Worm (Caenorhabditis elegans): ENCODE data around the gene exos-1.
A peak's percentile ranks its signal among the peaks of the same experiment; 100 is the strongest.
"Not testable (repeated sequence)": the region's sequence is repeated elsewhere in the genome, so short reads cannot be mapped to it uniquely, and the experiment has no call there.

The exos-1 gene

ce11 chrIII:11025138-11025537 is 16.3 kb downstream of the exos-1 start:
- TF ChIP-seq mec-3 (tag; optimal IDR thresholded peaks at IDR 0.05; ENCODE audit: borderline replicate concordance) (no peak), eyg-1 (tag; optimal IDR thresholded peaks at IDR 0.05) (no peak), sox-4 (tag; optimal IDR thresholded peaks at IDR 0.05) (no peak), dmd-4 (tag; optimal IDR thresholded peaks at IDR 0.05; ENCODE audit: borderline replicate concordance) (no peak), ceh-9 (tag; optimal IDR thresholded peaks at IDR 0.05) (no peak), ahr-1 (tag; optimal IDR thresholded peaks at IDR 0.05) (no peak), K02D7.2 (tag; optimal IDR thresholded peaks at IDR 0.05) (no peak), syd-9 (tag; optimal IDR thresholded peaks at IDR 0.05) (no peak), hlh-13 (GFP tag; optimal IDR thresholded peaks at IDR 0.05) (no peak), fkh-6 (tag; optimal IDR thresholded peaks at IDR 0.05) (no peak), tbx-2 (tag; optimal IDR thresholded peaks at IDR 0.05) (no peak), pax-1 (tag; optimal IDR thresholded peaks at IDR 0.05) (no peak), hlh-6 (tag; optimal IDR thresholded peaks at IDR 0.05) (no peak), C08G9.2 (tag; optimal IDR thresholded peaks at IDR 0.05) (no peak), fkh-10 (GFP tag; optimal IDR thresholded peaks at IDR 0.05) (no peak)

ce11 chrIII:11026516-11027048 is 17.7 kb downstream of the exos-1 start, which contains the start of gene Y48A6B.7:
TSS of gene Y48A6B.7 (minus strand) at chrIII:11026566.
- TF ChIP-seq elt-2 (tag; optimal IDR thresholded peaks at IDR 0.05) = peak; percentile 58
- no peak for TF ChIP-seq hlh-15 (tag; optimal IDR thresholded peaks at IDR 0.05)
- TF ChIP-seq pqm-1 (tag; optimal IDR thresholded peaks at IDR 0.05) = peak; percentile 62
- no peak for TF ChIP-seq ceh-31 (tag; optimal IDR thresholded peaks at IDR 0.05)

- not testable (repeated sequence) for TF ChIP-seq ceh-22, lin-11, ceh-34 (tag; optimal IDR thresholded peaks at IDR 0.05)
Observed at ce11 chrIII:11029337-11029736, 20.5 kb downstream of the exos-1 start, which contains the start of gene Y48A6B.8. TSS of gene Y48A6B.8 (minus strand) at chrIII:11029437.

ce11 chrIII:11031309-11031708 is 22.5 kb downstream of the exos-1 start, which contains the start of gene Y48A6B.14:
TSS of gene Y48A6B.14 (plus strand) at chrIII:11031609.
- TF ChIP-seq C38D4.7 (GFP tag; optimal IDR thresholded peaks at IDR 0.05) = no peak
- TF ChIP-seq npax-4 (tag; optimal IDR thresholded peaks at IDR 0.05) = no peak
- no peak for TF ChIP-seq hlh-8 (tag; optimal IDR thresholded peaks at IDR 0.05)
- TF ChIP-seq lim-6 (tag; optimal IDR thresholded peaks at IDR 0.05) = no peak
- TF ChIP-seq nhr-11 (tag; optimal IDR thresholded peaks at IDR 0.05) = no peak
- TF ChIP-seq elt-4 (tag; optimal IDR thresholded peaks at IDR 0.05) = no peak
- TF ChIP-seq K02D7.2 (tag; optimal IDR thresholded peaks at IDR 0.05) = no peak
- no peak for TF ChIP-seq ceh-9 (tag; optimal IDR thresholded peaks at IDR 0.05)
- no peak for TF ChIP-seq fkh-10 (GFP tag; optimal IDR thresholded peaks at IDR 0.05)
- TF ChIP-seq hlh-13 (GFP tag; optimal IDR thresholded peaks at IDR 0.05) = no peak
- TF ChIP-seq lin-11 (tag; optimal IDR thresholded peaks at IDR 0.05) = no peak
- no peak for TF ChIP-seq ceh-24 (tag; optimal IDR thresholded peaks at IDR 0.05)
- no peak for TF ChIP-seq ets-4 (tag; optimal IDR thresholded peaks at IDR 0.05)
- TF ChIP-seq nfya-1 (tag; optimal IDR thresholded peaks at IDR 0.05) = no peak
- no peak for TF ChIP-seq hlh-6 (tag; optimal IDR thresholded peaks at IDR 0.05)
- TF ChIP-seq odd-2 (tag; optimal IDR thresholded peaks at IDR 0.05) = no peak
- TF ChIP-seq gmeb-2 (tag; optimal IDR thresholded peaks at IDR 0.05) = no peak
- TF ChIP-seq mec-3 (tag; optimal IDR thresholded peaks at IDR 0.05; ENCODE audit: borderline replicate concordance) = no peak
- no peak for TF ChIP-seq ref-2 (tag; optimal IDR thresholded peaks at IDR 0.05)

- TF ChIP-seq pros-1 (tag; optimal IDR thresholded peaks at IDR 0.05) (no peak), pqm-1 (tag; optimal IDR thresholded peaks at IDR 0.05) (no peak), ceh-31 (tag; optimal IDR thresholded peaks at IDR 0.05) (no peak), ref-2 (tag; optimal IDR thresholded peaks at IDR 0.05) (no peak), mec-3 (tag; optimal IDR thresholded peaks at IDR 0.05; ENCODE audit: borderline replicate concordance) (no peak), lin-11 (tag; optimal IDR thresholded peaks at IDR 0.05) (no peak), ceh-34 (tag; optimal IDR thresholded peaks at IDR 0.05) (no peak), odd-2 (tag; optimal IDR thresholded peaks at IDR 0.05) (no peak), sox-2 (GFP tag; IDR thresholded peaks at IDR 0.05) (no peak), ttx-3 (tag; optimal IDR thresholded peaks at IDR 0.05) (no peak), ceh-18 (tag; optimal IDR thresholded peaks at IDR 0.05) (no peak), fkh-10 (GFP tag; optimal IDR thresholded peaks at IDR 0.05) (no peak), ceh-48 (tag; optimal IDR thresholded peaks at IDR 0.05) (no peak), ceh-30 (tag; optimal IDR thresholded peaks at IDR 0.05) (no peak), tbx-2 (tag; optimal IDR thresholded peaks at IDR 0.05) (no peak), che-1 (tag; optimal IDR thresholded peaks at IDR 0.05) (no peak), ceh-22 (tag; optimal IDR thresholded peaks at IDR 0.05) (no peak), madf-2 (tag; optimal IDR thresholded peaks at IDR 0.05) (no peak), hlh-8 (tag; optimal IDR thresholded peaks at IDR 0.05) (no peak), hlh-13 (GFP tag; optimal IDR thresholded peaks at IDR 0.05) (no peak)
Observed at ce11 chrIII:11032872-11033271, 24.0 kb downstream of the exos-1 start, which contains the start of gene Y48A6B.9. TSS of gene Y48A6B.9 (plus strand) at chrIII:11033172.
